Worm (Caenorhabditis elegans): Measurements from ENCODE around the gene pir-2.

Gene pir-2

ce11 chrIII:9461894-9462784 is 18.7 kb upstream of the pir-2 start:
- no peak for TF ChIP-seq eyg-1 (tag; optimal IDR thresholded peaks at IDR 0.05)
- no peak for TF ChIP-seq elt-4 (tag; optimal IDR thresholded peaks at IDR 0.05)
- TF ChIP-seq ama-1 (optimal IDR thresholded peaks at IDR 0.05): no peak
- no peak for TF ChIP-seq che-1 (tag; optimal IDR thresholded peaks at IDR 0.05)
- TF ChIP-seq unc-3 (GFP tag; conservative IDR thresholded peaks at IDR 0.05): no peak
- TF ChIP-seq unc-3 (tag; optimal IDR thresholded peaks at IDR 0.05): no peak
- no peak for TF ChIP-seq lin-11 (tag; optimal IDR thresholded peaks at IDR 0.05)
- no peak for TF ChIP-seq ceh-2 (tag; optimal IDR thresholded peaks at IDR 0.05)

- TF ChIP-seq unc-55 (GFP tag; optimal IDR thresholded peaks at IDR 0.05) (peak; percentile 85), K02D7.2 (tag; optimal IDR thresholded peaks at IDR 0.05) (no peak), rnt-1 (tag; optimal IDR thresholded peaks at IDR 0.05) (peak; percentile 29), tbx-2 (tag; optimal IDR thresholded peaks at IDR 0.05) (peak; percentile 36), ceh-18 (tag; optimal IDR thresholded peaks at IDR 0.05) (peak; percentile 77), nfya-1 (tag; optimal IDR thresholded peaks at IDR 0.05) (peak; percentile 44), unc-42 (tag; optimal IDR thresholded peaks at IDR 0.05) (no peak), ceh-34 (tag; optimal IDR thresholded peaks at IDR 0.05) (peak; percentile 49)
These were observed 14.0 kb upstream of the pir-2 start for ce11 chrIII:9457192-9458103.

- TF ChIP-seq ttx-3 (tag; optimal IDR thresholded peaks at IDR 0.05) (no peak), ets-4 (tag; optimal IDR thresholded peaks at IDR 0.05) (peak; percentile 22), tbx-2 (tag; optimal IDR thresholded peaks at IDR 0.05) (peak; percentile 58), ceh-18 (tag; optimal IDR thresholded peaks at IDR 0.05) (peak; percentile 29), elt-2 (tag; optimal IDR thresholded peaks at IDR 0.05) (peak; percentile 85), che-1 (tag; optimal IDR thresholded peaks at IDR 0.05) (peak; percentile 34), unc-55 (GFP tag; optimal IDR thresholded peaks at IDR 0.05) (peak; percentile 52), pat-9 (tag; optimal IDR thresholded peaks at IDR 0.05) (no peak), dve-1 (tag; optimal IDR thresholded peaks at IDR 0.05) (peak; percentile 31), fkh-10 (GFP tag; optimal IDR thresholded peaks at IDR 0.05) (no peak), unc-42 (tag; optimal IDR thresholded peaks at IDR 0.05) (peak; percentile 5), pha-4 (tag; optimal IDR thresholded peaks at IDR 0.05) (no peak), sox-2 (GFP tag; IDR thresholded peaks at IDR 0.05) (no peak), nfya-1 (tag; optimal IDR thresholded peaks at IDR 0.05) (peak; percentile 77), ceh-45 (GFP tag; IDR thresholded peaks at IDR 0.05) (no peak), hlh-30 (tag; optimal IDR thresholded peaks at IDR 0.05; ENCODE audit: insufficient read depth) (peak; percentile 83), madf-2 (tag; optimal IDR thresholded peaks at IDR 0.05) (peak; percentile 28), ceh-19 (GFP tag; optimal IDR thresholded peaks at IDR 0.05) (no peak), ceh-48 (tag; optimal IDR thresholded peaks at IDR 0.05) (peak; percentile 94), pqm-1 (tag; optimal IDR thresholded peaks at IDR 0.05) (peak; percentile 38), ceh-31 (tag; optimal IDR thresholded peaks at IDR 0.05) (peak; percentile 45), syd-9 (tag; optimal IDR thresholded peaks at IDR 0.05) (peak; percentile 26)
These were observed 12.7 kb upstream of the pir-2 start, which contains the start of the genes rheb-1 and spk-1 for ce11 chrIII:9455980-9456658. Gene rheb-1 (minus strand): TSS chrIII:9456030. Gene spk-1 (plus strand): TSS chrIII:9456608.

- TF ChIP-seq Y22D7AL.16 (tag; optimal IDR thresholded peaks at IDR 0.05) (no peak), ceh-14 (tag; optimal IDR thresholded peaks at IDR 0.05) (no peak), ceh-19 (GFP tag; optimal IDR thresholded peaks at IDR 0.05) (no peak), K02D7.2 (tag; optimal IDR thresholded peaks at IDR 0.05) (no peak), ceh-2 (tag; optimal IDR thresholded peaks at IDR 0.05) (no peak), rnt-1 (tag; optimal IDR thresholded peaks at IDR 0.05) (no peak), hlh-13 (GFP tag; optimal IDR thresholded peaks at IDR 0.05) (no peak), hlh-15 (tag; optimal IDR thresholded peaks at IDR 0.05) (no peak), elt-4 (tag; optimal IDR thresholded peaks at IDR 0.05) (no peak), unc-55 (GFP tag; optimal IDR thresholded peaks at IDR 0.05) (no peak), che-1 (tag; optimal IDR thresholded peaks at IDR 0.05) (no peak), pqm-1 (tag; optimal IDR thresholded peaks at IDR 0.05) (no peak), unc-3 (GFP tag; conservative IDR thresholded peaks at IDR 0.05) (no peak), unc-3 (tag; optimal IDR thresholded peaks at IDR 0.05) (no peak), syd-9 (tag; optimal IDR thresholded peaks at IDR 0.05) (no peak), ceh-34 (tag; optimal IDR thresholded peaks at IDR 0.05) (no peak), hlh-6 (tag; optimal IDR thresholded peaks at IDR 0.05) (no peak), unc-86 (tag; optimal IDR thresholded peaks at IDR 0.05) (no peak), npax-4 (tag; optimal IDR thresholded peaks at IDR 0.05) (no peak)
These were observed 11.3 kb upstream of the pir-2 start for ce11 chrIII:9454730-9455129.
